Fruit fly (Drosophila melanogaster) whole organism, embryonic: ENCODE measurements around the gene CG15332.

Source experiments
- CG10147 ChIP-seq: fragments of 200-800 bp; sonication (Bioruptor generic); optimal IDR thresholded peaks from 2 replicates; lab custom pipeline; 2019; ENCODE audit warnings: missing biosample characterization, mild to moderate bottlenecking, missing genetic modification characterization, moderate library complexity
- CG10209 ChIP-seq: fragments of 200-800 bp; sonication (Bioruptor generic); optimal IDR thresholded peaks from 3 replicates; lab custom pipeline; 2017; ENCODE audit warnings: missing biosample characterization, mild to moderate bottlenecking, missing genetic modification characterization, missing genetic modification reagents
- CG1024 ChIP-seq: fragments of 200-800 bp; sonication (Bioruptor generic); IDR thresholded peaks from 2 replicates; pipeline ENCODE4 v1.3.6; 2022; ENCODE audit warnings: missing biosample characterization, missing genetic modification characterization
- CG10979 ChIP-seq: fragments of 200-800 bp; sonication (Bioruptor generic); optimal IDR thresholded peaks from 2 replicates; lab custom pipeline; 2018; ENCODE audit warnings: missing biosample characterization, mild to moderate bottlenecking, missing genetic modification characterization, moderate library complexity
- CG12155 ChIP-seq: fragments of 200-800 bp; sonication (Bioruptor generic); optimal IDR thresholded peaks from 3 replicates; lab custom pipeline; 2016; ENCODE audit warnings: missing biosample characterization, missing genetic modification characterization
- CG13123 ChIP-seq: fragments of 200-800 bp; sonication (Bioruptor generic); optimal IDR thresholded peaks from 2 replicates; lab custom pipeline; 2016; ENCODE audit warnings: missing biosample characterization, missing genetic modification characterization
- CG13287 ChIP-seq: fragments of 200-800 bp; sonication (Bioruptor generic); IDR thresholded peaks from 2 replicates; pipeline ENCODE4 v1.3.6; 2022; ENCODE audit warnings: missing biosample characterization, missing genetic modification characterization; ENCODE audit not compliant: partially characterized antibody
- CG17359 ChIP-seq: fragments of 200-800 bp; sonication (Bioruptor generic); optimal IDR thresholded peaks from 3 replicates; lab custom pipeline; 2018; ENCODE audit warnings: missing biosample characterization, mild to moderate bottlenecking, missing genetic modification characterization, moderate library complexity
- CG2712 ChIP-seq: fragments of 200-800 bp; optimal IDR thresholded peaks from 3 replicates; lab custom pipeline; 2019; ENCODE audit warnings: missing biosample characterization, mild to moderate bottlenecking, missing genetic modification characterization, moderate library complexity
- CG3065 ChIP-seq: fragments of 200-800 bp; sonication (Bioruptor generic); optimal IDR thresholded peaks from 2 replicates; lab custom pipeline; 2016; ENCODE audit warnings: missing biosample characterization, missing genetic modification characterization
- CG31388 ChIP-seq: fragments of 200-800 bp; sonication (Bioruptor generic); optimal IDR thresholded peaks from 2 replicates; lab custom pipeline; 2016; ENCODE audit warnings: missing biosample characterization, missing genetic modification characterization
- CG4424 ChIP-seq: fragments of 200-800 bp; sonication (Bioruptor generic); optimal IDR thresholded peaks from 3 replicates; lab custom pipeline; 2016; ENCODE audit warnings: missing biosample characterization, missing genetic modification characterization
- CG6791 ChIP-seq: fragments of 200-800 bp; sonication (Bioruptor generic); IDR thresholded peaks from 3 replicates; pipeline ENCODE4 v1.3.6; 2022; ENCODE audit warnings: missing biosample characterization, missing genetic modification characterization; ENCODE audit not compliant: partially characterized antibody
- CG7963 ChIP-seq: fragments of 200-800 bp; sonication (Bioruptor generic); IDR thresholded peaks from 3 replicates; pipeline ENCODE4 v1.3.6; 2022; ENCODE audit warnings: missing biosample characterization, missing genetic modification characterization; ENCODE audit not compliant: partially characterized antibody
- CG8388 ChIP-seq: fragments of 200-800 bp; sonication (Bioruptor generic); optimal IDR thresholded peaks from 2 replicates; lab custom pipeline; 2019; ENCODE audit warnings: missing biosample characterization, mild to moderate bottlenecking, missing genetic modification characterization, moderate library complexity
- CoRest ChIP-seq: fragments of 200-800 bp; sonication (Bioruptor generic); optimal IDR thresholded peaks from 3 replicates; lab custom pipeline; 2018; ENCODE audit warnings: missing biosample characterization, mild to moderate bottlenecking, missing genetic modification characterization, moderate library complexity
- Dad ChIP-seq: fragments of 200-800 bp; sonication (Bioruptor generic); optimal IDR thresholded peaks from 3 replicates; lab custom pipeline; 2016; ENCODE audit warnings: missing biosample characterization, missing genetic modification characterization
- H15 ChIP-seq: fragments of 200-800 bp; sonication (Bioruptor generic); IDR thresholded peaks from 3 replicates; pipeline ENCODE4 v1.3.6; 2022; ENCODE audit warnings: missing biosample characterization, missing genetic modification characterization
- MESR4 ChIP-seq: fragments of 200-800 bp; sonication (Bioruptor generic); optimal IDR thresholded peaks from 2 replicates; lab custom pipeline; 2018; ENCODE audit warnings: missing biosample characterization, mild to moderate bottlenecking, missing genetic modification characterization, moderate library complexity
- Mad ChIP-seq: fragments of 200-800 bp; sonication (Bioruptor generic); optimal IDR thresholded peaks from 2 replicates; lab custom pipeline; 2016; ENCODE audit warnings: missing biosample characterization, missing genetic modification characterization
- NfI ChIP-seq: fragments of 200-800 bp; sonication (Bioruptor generic); optimal IDR thresholded peaks from 3 replicates; lab custom pipeline; 2018; ENCODE audit warnings: missing biosample characterization, mild to moderate bottlenecking, missing genetic modification characterization, moderate library complexity
- Oaz ChIP-seq: fragments of 200-800 bp; sonication (Bioruptor generic); IDR thresholded peaks from 2 replicates; pipeline ENCODE4 v1.3.6; 2022; ENCODE audit warnings: missing biosample characterization, missing genetic modification characterization
- Opbp ChIP-seq: fragments of 200-800 bp; sonication (Bioruptor generic); IDR thresholded peaks from 3 replicates; pipeline ENCODE4 v1.3.6; 2022; ENCODE audit warnings: missing biosample characterization, missing genetic modification characterization; ENCODE audit not compliant: partially characterized antibody
- ash1 ChIP-seq: fragments of 200-800 bp; sonication (Bioruptor generic); optimal IDR thresholded peaks from 2 replicates; lab custom pipeline; 2018; ENCODE audit warnings: missing biosample characterization, mild to moderate bottlenecking, missing genetic modification characterization
- az2 ChIP-seq: fragments of 200-800 bp; sonication (Bioruptor generic); optimal IDR thresholded peaks from 3 replicates; lab custom pipeline; 2016; ENCODE audit warnings: missing biosample characterization, missing genetic modification characterization
- caup ChIP-seq: fragments of 200-800 bp; sonication (Bioruptor generic); optimal IDR thresholded peaks from 3 replicates; lab custom pipeline; 2017; ENCODE audit warnings: missing biosample characterization, mild to moderate bottlenecking, missing genetic modification characterization, moderate library complexity; ENCODE audit not compliant: severe bottlenecking
- chinmo ChIP-seq: fragments of 200-800 bp; sonication (Bioruptor generic); IDR thresholded peaks from 4 replicates; pipeline ENCODE4 v1.3.6; 2022; ENCODE audit warnings: missing biosample characterization, missing genetic modification characterization; ENCODE audit not compliant: partially characterized antibody
- corto ChIP-seq: fragments of 200-800 bp; sonication (Bioruptor generic); optimal IDR thresholded peaks from 2 replicates; lab custom pipeline; 2016; ENCODE audit warnings: missing biosample characterization, mild to moderate bottlenecking, missing genetic modification characterization, moderate library complexity
- crc ChIP-seq: fragments of 200-800 bp; sonication (Bioruptor generic); optimal IDR thresholded peaks from 2 replicates; lab custom pipeline; 2016; ENCODE audit warnings: missing biosample characterization, missing genetic modification characterization
- gce ChIP-seq: fragments of 200-800 bp; sonication (Bioruptor generic); IDR thresholded peaks from 3 replicates; pipeline ENCODE4 v1.3.6; 2022; ENCODE audit warnings: missing biosample characterization, missing genetic modification characterization
- her ChIP-seq: fragments of 200-800 bp; sonication (Bioruptor generic); optimal IDR thresholded peaks from 2 replicates; lab custom pipeline; 2016; ENCODE audit warnings: missing biosample characterization, missing genetic modification characterization
- jumu ChIP-seq: fragments of 200-800 bp; sonication (Bioruptor generic); optimal IDR thresholded peaks from 3 replicates; lab custom pipeline; 2016; ENCODE audit warnings: missing biosample characterization, missing genetic modification characterization
- ken ChIP-seq: fragments of 200-800 bp; sonication (Bioruptor generic); IDR thresholded peaks from 3 replicates; pipeline ENCODE4 v1.3.6; 2022; ENCODE audit warnings: missing biosample characterization, missing genetic modification characterization
- lola ChIP-seq, 3 experiments: fragments of >200 bp in 2 of 3; fragments of 200-800 bp in 1 of 3; sonication (Bioruptor generic) in 1 of 3; optimal IDR thresholded peaks; 2 replicates each; lab custom pipeline; 2017 to 2019; ENCODE audit warnings: missing biosample characterization in 3 of 3, missing genetic modification characterization in 3 of 3, mild to moderate bottlenecking in 1 of 3, moderate library complexity in 1 of 3
- luna ChIP-seq: fragments of 200-800 bp; sonication (Bioruptor generic); optimal IDR thresholded peaks from 2 replicates; lab custom pipeline; 2016; ENCODE audit warnings: missing biosample characterization, missing genetic modification characterization
- odd ChIP-seq: fragments of 200-800 bp; sonication (Bioruptor generic); optimal IDR thresholded peaks from 2 replicates; lab custom pipeline; 2017; ENCODE audit warnings: missing biosample characterization, mild to moderate bottlenecking, missing genetic modification characterization
- org-1 ChIP-seq: fragments of 200-800 bp; sonication (Bioruptor generic); optimal IDR thresholded peaks from 2 replicates; lab custom pipeline; 2017; ENCODE audit warnings: missing biosample characterization, missing genetic modification characterization
- pb ChIP-seq: fragments of 200-800 bp; sonication (Bioruptor generic); optimal IDR thresholded peaks from 3 replicates; lab custom pipeline; 2016; ENCODE audit warnings: missing biosample characterization, missing genetic modification characterization
- pzg ChIP-seq: fragments of 200-800 bp; sonication (Bioruptor generic); optimal IDR thresholded peaks from 3 replicates; lab custom pipeline; 2018; ENCODE audit warnings: missing biosample characterization, mild to moderate bottlenecking, missing genetic modification characterization, moderate library complexity
- sd ChIP-seq: fragments of 200-800 bp; sonication (Bioruptor generic); optimal IDR thresholded peaks from 3 replicates; lab custom pipeline; 2018; ENCODE audit warnings: missing biosample characterization, mild to moderate bottlenecking, missing genetic modification characterization, moderate library complexity
- sima ChIP-seq: fragments of 200-800 bp; sonication (Bioruptor generic); optimal IDR thresholded peaks from 2 replicates; lab custom pipeline; 2016; ENCODE audit warnings: missing biosample characterization, missing genetic modification characterization
- slp2 ChIP-seq: fragments of 200-800 bp; sonication (Bioruptor generic); optimal IDR thresholded peaks from 2 replicates; lab custom pipeline; 2016; ENCODE audit warnings: missing biosample characterization, missing genetic modification characterization
- tin ChIP-seq: fragments of 200-800 bp; sonication (Bioruptor generic); optimal IDR thresholded peaks from 3 replicates; lab custom pipeline; 2016; ENCODE audit warnings: missing biosample characterization, missing genetic modification characterization
- tio ChIP-seq: fragments of 200-800 bp; sonication (Bioruptor generic); optimal IDR thresholded peaks from 2 replicates; lab custom pipeline; 2017; ENCODE audit warnings: missing biosample characterization, missing genetic modification characterization, inconsistent platforms
- tna ChIP-seq: fragments of 200-800 bp; sonication (Bioruptor generic); IDR thresholded peaks from 2 replicates; pipeline ENCODE4 v1.3.6; 2022; ENCODE audit warnings: missing biosample characterization, missing genetic modification characterization; ENCODE audit not compliant: partially characterized antibody
- vfl ChIP-seq: fragments of 200-800 bp; sonication (Bioruptor generic); optimal IDR thresholded peaks from 2 replicates; lab custom pipeline; 2016; ENCODE audit warnings: missing biosample characterization, missing genetic modification characterization
- zfh1 ChIP-seq: fragments of 200-800 bp; sonication (Bioruptor generic); IDR thresholded peaks from 3 replicates; pipeline ENCODE4 v1.3.6; 2022; ENCODE audit warnings: missing biosample characterization, missing genetic modification characterization

The CG15332 gene

dm6 chrX:7908239-7909068, 47.3 kb downstream of the CG15332 start, which contains the start of the genes dpr14 and spidey (continued):
- TF ChIP-seq CG8388 (peak; percentile 100), Dad (GFP tag; lab: Kevin White, UChicago) (peak; percentile 79), lola (GFP tag; optimal IDR thresholded peaks at IDR 0.05; lab: Kevin White, UChicago) (peak in 1 of 3 experiments; percentile 76), tna (GFP tag; lab: Robert Waterston, UW) (no peak), CG10979 (peak; percentile 87), CG31388 (GFP tag; lab: Kevin White, UChicago) (peak; percentile 48), caup (GFP tag; lab: Kevin White, UChicago) (peak; percentile 92), Oaz (GFP tag; lab: Robert Waterston, UW) (peak; percentile 86), her (peak; percentile 85), zfh1 (peak; percentile 87), Mad (GFP tag; lab: Kevin White, UChicago) (peak; percentile 61), H15 (GFP tag; lab: Robert Waterston, UW) (peak; percentile 79; the same call in 2 of the 3 replicates), ash1 (GFP tag; lab: Kevin White, UChicago) (no peak), sd (tag; lab: Kevin White, UChicago) (peak; percentile 80), CG10209 (GFP tag; lab: Kevin White, UChicago) (peak; percentile 89), chinmo (GFP tag; lab: Robert Waterston, UW) (0 out of 4 replicates have a peak, but pooled peaks have one; percentile 36), CG3065 (GFP tag; lab: Kevin White, UChicago) (peak; percentile 56), az2 (GFP tag; lab: Kevin White, UChicago) (peak; percentile 86), NfI (peak; percentile 91), CG12155 (peak; percentile 84), org-1 (GFP tag; lab: Kevin White, UChicago) (peak; percentile 89), pb (GFP tag; lab: Kevin White, UChicago) (peak; percentile 22), CG4424 (peak; percentile 86), CG6791 (GFP tag; lab: Robert Waterston, UW) (peak; percentile 52; the same call in 2 of the 3 replicates), Opbp (0 out of 3 replicates have a peak, but pooled peaks have one; percentile 7), CG2712 (tag; lab: Kevin White, UChicago) (peak; percentile 92), tio (GFP tag; lab: Kevin White, UChicago) (no peak), tin (GFP tag; lab: Kevin White, UChicago) (peak; percentile 86), CG13123 (peak; percentile 51), CoRest (tag; lab: Kevin White, UChicago) (peak; percentile 92), CG7963 (0 out of 3 replicates have a peak, but pooled peaks have one; percentile 8), CG10147 (GFP tag; lab: Kevin White, UChicago) (peak; percentile 84), CG13287 (GFP tag; lab: Robert Waterston, UW) (0 out of 2 replicates have a peak, but pooled peaks have one; percentile 32), luna (GFP tag; lab: Kevin White, UChicago) (peak; percentile 56), CG1024 (peak; percentile 61), sima (GFP tag; lab: Kevin White, UChicago) (peak; percentile 47), slp2 (GFP tag; lab: Kevin White, UChicago) (peak; percentile 83), gce (GFP tag; lab: Robert Waterston, UW) (peak; percentile 75; the same call in 1 of the 3 replicates), CG17359 (tag; lab: Kevin White, UChicago) (peak; percentile 92), vfl (peak; percentile 80), pzg (GFP tag; lab: Kevin White, UChicago) (peak; percentile 29), jumu (peak; percentile 81), MESR4 (GFP tag; lab: Kevin White, UChicago) (peak; percentile 70), odd (GFP tag; lab: Kevin White, UChicago) (peak; percentile 84), corto (GFP tag; lab: Kevin White, UChicago) (no peak), ken (GFP tag; lab: Robert Waterston, UW) (peak; percentile 87), crc (GFP tag; lab: Kevin White, UChicago) (peak; percentile 73)
